Fruit fly (Drosophila melanogaster): ENCODE results near the gene PyK.
A peak's percentile ranks its signal among the peaks of the same experiment; 100 is the strongest.

The PyK gene

DNA sequence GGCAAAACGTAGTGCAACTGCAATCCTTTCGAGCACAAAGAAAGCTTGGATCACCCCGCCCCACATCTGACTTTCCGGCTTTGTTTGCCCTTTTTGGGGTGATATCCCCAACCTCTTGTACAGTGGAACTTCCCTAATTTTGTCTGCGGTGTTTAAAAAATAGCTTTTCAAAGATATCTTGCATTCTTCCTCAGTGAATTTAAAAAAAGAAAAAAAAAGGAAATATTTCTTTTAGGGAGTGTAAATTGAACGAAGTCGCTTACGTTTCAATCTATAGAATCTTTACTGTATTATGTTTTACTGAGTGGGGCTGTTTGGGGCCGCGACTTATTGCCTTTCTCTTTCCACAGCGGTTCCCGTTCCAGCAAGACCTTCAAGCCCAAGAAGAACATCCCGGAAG, 54.3 kb downstream of the PyK start (continued):
- TF ChIP-seq zfh1 (GFP tag; IDR thresholded peaks at IDR 0.05) (peak; percentile 61; the same call in 2 of the 3 replicates), CG7745 (tag; optimal IDR thresholded peaks at IDR 0.05) (no peak), dpn (GFP tag; optimal IDR thresholded peaks at IDR 0.05) (peak; percentile 65 to 81), Hsf (GFP tag; optimal IDR thresholded peaks at IDR 0.05) (peak; percentile 23), CG11504 (tag; optimal IDR thresholded peaks at IDR 0.05) (no peak), CG6654 (GFP tag; optimal IDR thresholded peaks at IDR 0.05) (no peak), Hr39 (optimal IDR thresholded peaks at IDR 0.05) (no peak), CHES-1-like (GFP tag; optimal IDR thresholded peaks at IDR 0.05) (no peak), otp (GFP tag; IDR thresholded peaks at IDR 0.05) (no peak), E2f2 (GFP tag; IDR thresholded peaks at IDR 0.05) (peak; percentile 36), CG9797 (GFP tag; optimal IDR thresholded peaks at IDR 0.05) (no peak), dmrt11E (tag; optimal IDR thresholded peaks at IDR 0.05) (peak; percentile 41), sr (GFP tag; IDR thresholded peaks at IDR 0.05) (no peak), chif (GFP tag; optimal IDR thresholded peaks at IDR 0.05) (peak; percentile 24 to 51), CG12299 (tag; optimal IDR thresholded peaks at IDR 0.05) (peak; percentile 4), nau (GFP tag; optimal IDR thresholded peaks at IDR 0.05) (no peak), CG1024 (GFP tag; IDR thresholded peaks at IDR 0.05) (no peak), br (optimal IDR thresholded peaks at IDR 0.05) (no peak), HmgZ (tag; optimal IDR thresholded peaks at IDR 0.05) (no peak), CG31365 (tag; optimal IDR thresholded peaks at IDR 0.05) (no peak), CG8089 (GFP tag; optimal IDR thresholded peaks at IDR 0.05) (peak; percentile 38), CG11247 (GFP tag; IDR thresholded peaks at IDR 0.05) (peak; percentile 63; the same call in 1 of the 2 replicates), lmd (GFP tag; IDR thresholded peaks at IDR 0.05) (peak; percentile 84), Xbp1 (GFP tag; optimal IDR thresholded peaks at IDR 0.05) (peak; percentile 68), Blimp-1 (GFP tag; optimal IDR thresholded peaks at IDR 0.05) (no peak), Sox100B (GFP tag; optimal IDR thresholded peaks at IDR 0.05) (no peak), CG13775 (GFP tag; optimal IDR thresholded peaks at IDR 0.05) (peak; percentile 43), CG6272 (GFP tag; IDR thresholded peaks at IDR 0.05) (0 out of 2 replicates have a peak, but pooled peaks have one; percentile 48), Asciz (GFP tag; optimal IDR thresholded peaks at IDR 0.05) (no peak), Pdp1 (GFP tag; optimal IDR thresholded peaks at IDR 0.05) (peak; percentile 67 to 75), CG9609 (GFP tag; optimal IDR thresholded peaks at IDR 0.05) (no peak), CG6813 (GFP tag; optimal IDR thresholded peaks at IDR 0.05) (peak; percentile 48), disco-r (GFP tag; optimal IDR thresholded peaks at IDR 0.05) (no peak), nom (GFP tag; optimal IDR thresholded peaks at IDR 0.05) (peak; percentile 21), CG14710 (tag; optimal IDR thresholded peaks at IDR 0.05) (no peak), ash1 (GFP tag; optimal IDR thresholded peaks at IDR 0.05) (no peak), Ets97D (GFP tag; optimal IDR thresholded peaks at IDR 0.05) (no peak), dm (GFP tag; optimal IDR thresholded peaks at IDR 0.05) (no peak), cato (GFP tag; optimal IDR thresholded peaks at IDR 0.05; ENCODE audit: borderline replicate concordance) (no peak), Tbp (GFP tag; optimal IDR thresholded peaks at IDR 0.05) (no peak), Sry-β (GFP tag; optimal IDR thresholded peaks at IDR 0.05) (no peak), Antp (GFP tag; optimal IDR thresholded peaks at IDR 0.05) (peak; percentile 56), CG15696 (tag; optimal IDR thresholded peaks at IDR 0.05) (peak; percentile 5), gcm2 (GFP tag; optimal IDR thresholded peaks at IDR 0.05) (no peak), gfzf (GFP tag; optimal IDR thresholded peaks at IDR 0.05) (no peak), CG2199 (GFP tag; IDR thresholded peaks at IDR 0.05) (no peak), sima (GFP tag; optimal IDR thresholded peaks at IDR 0.05) (peak; percentile 27), CG12236 (GFP tag; optimal IDR thresholded peaks at IDR 0.05) (no peak), sna (GFP tag; IDR thresholded peaks at IDR 0.05; ENCODE audit: partially characterized antibody) (no peak), Vsx1 (GFP tag; optimal IDR thresholded peaks at IDR 0.05) (no peak), mld (GFP tag; IDR thresholded peaks at IDR 0.05; ENCODE audit: partially characterized antibody) (no peak)

Measured in whole organism, embryonic.